Fruit fly (Drosophila melanogaster): Measurements from ENCODE around the gene CG18231.

CG18231 gene

DNA sequence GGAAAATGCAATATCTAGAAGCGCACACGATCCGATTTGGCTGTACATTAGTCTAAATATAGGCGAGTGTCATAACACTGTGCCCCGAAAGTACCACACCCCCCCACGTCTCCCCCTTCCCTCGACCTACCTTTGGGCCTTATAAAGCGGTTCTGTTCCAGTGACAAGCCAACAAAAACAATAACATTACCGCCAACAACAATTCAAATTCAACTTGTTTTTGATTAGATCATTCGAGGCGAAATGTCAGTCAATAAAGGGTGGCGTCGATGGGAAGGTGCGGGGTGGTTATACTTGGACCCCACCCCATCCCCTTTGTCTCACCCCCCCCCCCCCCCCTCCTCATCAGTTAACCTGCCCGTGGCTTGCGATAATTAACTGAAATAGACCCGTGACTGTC lies 25.8 kb downstream of the CG18231 start:
- TF ChIP-seq rn (GFP tag; IDR thresholded peaks at IDR 0.05) (no peak), fd96Ca (GFP tag; IDR thresholded peaks at IDR 0.05) (no peak), EcR (GFP tag; optimal IDR thresholded peaks at IDR 0.05) (no peak), CG32121 (GFP tag; IDR thresholded peaks at IDR 0.05) (no peak), CG15710 (tag; optimal IDR thresholded peaks at IDR 0.05) (no peak), CG14655 (GFP tag; optimal IDR thresholded peaks at IDR 0.05) (no peak), CG4496 (GFP tag; IDR thresholded peaks at IDR 0.05) (no peak), Pif1A (GFP tag; optimal IDR thresholded peaks at IDR 0.05) (no peak), CG10348 (GFP tag; IDR thresholded peaks at IDR 0.05) (no peak), Pif1B (GFP tag; optimal IDR thresholded peaks at IDR 0.05) (no peak), CG34367 (tag; optimal IDR thresholded peaks at IDR 0.05) (no peak), CG9948 (tag; optimal IDR thresholded peaks at IDR 0.05) (no peak), CG8159 (tag; optimal IDR thresholded peaks at IDR 0.05) (no peak), CG12605 (GFP tag; IDR thresholded peaks at IDR 0.05) (no peak), CG17806 (tag; optimal IDR thresholded peaks at IDR 0.05) (no peak), Snoo (tag; optimal IDR thresholded peaks at IDR 0.05) (no peak), CG13204 (GFP tag; optimal IDR thresholded peaks at IDR 0.05) (no peak), Ets98B (GFP tag; IDR thresholded peaks at IDR 0.05) (no peak), gl (tag; optimal IDR thresholded peaks at IDR 0.05) (no peak)

DNA sequence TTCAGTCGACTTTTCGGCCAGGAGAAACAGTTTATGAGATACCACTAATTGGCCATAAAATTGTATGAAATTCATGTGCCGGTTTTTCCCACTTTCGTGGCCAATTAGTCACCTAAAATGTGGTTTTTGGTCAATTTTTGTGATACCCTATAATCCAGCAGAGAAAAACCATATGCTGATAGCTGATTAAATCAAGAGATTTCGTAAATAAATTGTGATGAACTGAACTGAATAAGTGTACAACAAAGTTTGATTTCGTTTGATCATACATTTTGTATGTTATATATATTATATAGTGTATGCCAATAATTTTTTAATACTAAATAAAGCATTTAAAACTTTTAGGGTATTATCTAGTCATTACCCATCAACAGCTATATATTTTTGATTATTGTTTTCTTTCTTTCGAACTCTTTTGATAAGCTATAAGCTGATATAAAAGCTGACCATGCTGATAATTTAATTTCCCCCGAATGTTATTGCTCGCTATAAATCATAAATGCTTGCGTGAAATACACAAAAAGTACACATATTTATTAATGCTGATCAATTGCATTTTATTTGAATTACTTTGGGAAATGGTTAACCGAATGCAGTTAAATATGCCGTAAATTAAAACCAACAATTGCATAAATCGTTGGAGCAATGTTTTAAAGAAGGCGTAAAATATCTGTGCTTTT lies 27.7 kb downstream of the CG18231 start:
- TF ChIP-seq Ets98B (GFP tag; IDR thresholded peaks at IDR 0.05) (no peak), CG14655 (GFP tag; optimal IDR thresholded peaks at IDR 0.05) (no peak), CG17806 (tag; optimal IDR thresholded peaks at IDR 0.05) (no peak), CG4496 (GFP tag; IDR thresholded peaks at IDR 0.05) (no peak), CG32121 (GFP tag; IDR thresholded peaks at IDR 0.05) (no peak), CG34367 (tag; optimal IDR thresholded peaks at IDR 0.05) (no peak), D1 (tag; optimal IDR thresholded peaks at IDR 0.05) (no peak), Pif1A (GFP tag; optimal IDR thresholded peaks at IDR 0.05) (no peak), CG9948 (tag; optimal IDR thresholded peaks at IDR 0.05) (no peak), rn (GFP tag; IDR thresholded peaks at IDR 0.05) (no peak), CG8301 (tag; optimal IDR thresholded peaks at IDR 0.05) (no peak), CG10348 (GFP tag; IDR thresholded peaks at IDR 0.05) (no peak), EcR (GFP tag; optimal IDR thresholded peaks at IDR 0.05) (no peak), gl (tag; optimal IDR thresholded peaks at IDR 0.05) (no peak), Snoo (tag; optimal IDR thresholded peaks at IDR 0.05) (no peak), Pif1B (GFP tag; optimal IDR thresholded peaks at IDR 0.05) (no peak), CG13204 (GFP tag; optimal IDR thresholded peaks at IDR 0.05) (no peak), CG8159 (tag; optimal IDR thresholded peaks at IDR 0.05) (no peak), CG15710 (tag; optimal IDR thresholded peaks at IDR 0.05) (no peak), CG12605 (GFP tag; IDR thresholded peaks at IDR 0.05) (no peak)

DNA sequence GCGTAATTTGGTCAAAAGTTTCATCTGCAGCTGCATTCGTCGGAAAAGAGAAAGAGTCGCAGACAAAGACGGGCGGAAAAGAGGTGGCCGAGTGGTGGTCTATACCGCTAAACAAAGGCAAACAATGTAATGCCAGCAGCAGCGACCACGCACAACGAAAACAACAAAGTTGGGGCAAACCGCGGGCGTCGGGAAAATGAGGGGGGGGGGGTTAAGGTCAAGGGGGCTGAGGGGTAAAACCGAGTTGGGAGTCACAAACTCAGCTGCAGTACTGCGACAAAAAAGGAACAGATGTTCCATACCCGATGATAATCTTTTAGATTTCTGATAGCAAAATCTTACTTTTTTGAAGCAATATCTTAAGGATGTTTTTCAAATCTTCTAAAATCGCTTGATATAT lies 29.5 kb downstream of the CG18231 start:
- TF ChIP-seq rn (GFP tag; IDR thresholded peaks at IDR 0.05) (no peak), Snoo (tag; optimal IDR thresholded peaks at IDR 0.05) (no peak), D1 (tag; optimal IDR thresholded peaks at IDR 0.05) (no peak), CG8301 (tag; optimal IDR thresholded peaks at IDR 0.05) (no peak), CG4496 (GFP tag; IDR thresholded peaks at IDR 0.05) (no peak), CG9948 (tag; optimal IDR thresholded peaks at IDR 0.05) (no peak), CG8159 (tag; optimal IDR thresholded peaks at IDR 0.05) (no peak), Pif1A (GFP tag; optimal IDR thresholded peaks at IDR 0.05) (no peak), Pif1B (GFP tag; optimal IDR thresholded peaks at IDR 0.05) (no peak), gl (tag; optimal IDR thresholded peaks at IDR 0.05) (no peak), CG13204 (GFP tag; optimal IDR thresholded peaks at IDR 0.05) (no peak), EcR (GFP tag; optimal IDR thresholded peaks at IDR 0.05) (no peak), CG32121 (GFP tag; IDR thresholded peaks at IDR 0.05) (no peak)

DNA sequence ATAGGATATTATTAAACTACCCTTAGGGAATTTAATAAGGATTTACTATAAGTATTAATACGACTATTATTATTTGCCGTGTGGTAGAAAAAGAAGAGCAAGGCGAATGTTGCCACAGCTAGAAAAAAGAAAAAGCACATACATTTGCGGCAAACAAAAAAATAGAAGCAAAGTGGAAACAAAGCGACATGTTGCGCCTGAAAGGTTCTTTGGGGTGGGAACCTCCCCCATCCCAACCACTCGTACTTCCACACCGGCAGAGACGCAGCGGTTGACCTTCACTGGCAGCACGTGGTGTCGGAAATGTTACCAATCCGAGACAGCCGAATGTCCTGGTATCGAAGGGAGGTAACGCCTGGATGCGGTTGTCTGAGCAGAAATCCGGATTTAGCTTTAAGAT lies 30.1 kb downstream of the CG18231 start:
- no peak for TF ChIP-seq Pif1A (GFP tag; optimal IDR thresholded peaks at IDR 0.05)
- TF ChIP-seq CG15710 (tag; optimal IDR thresholded peaks at IDR 0.05), result no peak
- TF ChIP-seq CG17806 (tag; optimal IDR thresholded peaks at IDR 0.05), result no peak
- no peak for TF ChIP-seq CG8301 (tag; optimal IDR thresholded peaks at IDR 0.05)
- no peak for TF ChIP-seq rn (GFP tag; IDR thresholded peaks at IDR 0.05)
- TF ChIP-seq CG14655 (GFP tag; optimal IDR thresholded peaks at IDR 0.05), result no peak
- TF ChIP-seq Pif1B (GFP tag; optimal IDR thresholded peaks at IDR 0.05), result no peak
- no peak for TF ChIP-seq Ets98B (GFP tag; IDR thresholded peaks at IDR 0.05)
- no peak for TF ChIP-seq CG9948 (tag; optimal IDR thresholded peaks at IDR 0.05)
- no peak for TF ChIP-seq fd96Ca (GFP tag; IDR thresholded peaks at IDR 0.05)
- no peak for TF ChIP-seq EcR (GFP tag; optimal IDR thresholded peaks at IDR 0.05)
- no peak for TF ChIP-seq D1 (tag; optimal IDR thresholded peaks at IDR 0.05)
- no peak for TF ChIP-seq Snoo (tag; optimal IDR thresholded peaks at IDR 0.05)
- TF ChIP-seq CG10348 (GFP tag; IDR thresholded peaks at IDR 0.05), result no peak
- no peak for TF ChIP-seq CG34367 (tag; optimal IDR thresholded peaks at IDR 0.05)
- TF ChIP-seq CG13204 (GFP tag; optimal IDR thresholded peaks at IDR 0.05), result no peak
- no peak for TF ChIP-seq CG12605 (GFP tag; IDR thresholded peaks at IDR 0.05)

DNA sequence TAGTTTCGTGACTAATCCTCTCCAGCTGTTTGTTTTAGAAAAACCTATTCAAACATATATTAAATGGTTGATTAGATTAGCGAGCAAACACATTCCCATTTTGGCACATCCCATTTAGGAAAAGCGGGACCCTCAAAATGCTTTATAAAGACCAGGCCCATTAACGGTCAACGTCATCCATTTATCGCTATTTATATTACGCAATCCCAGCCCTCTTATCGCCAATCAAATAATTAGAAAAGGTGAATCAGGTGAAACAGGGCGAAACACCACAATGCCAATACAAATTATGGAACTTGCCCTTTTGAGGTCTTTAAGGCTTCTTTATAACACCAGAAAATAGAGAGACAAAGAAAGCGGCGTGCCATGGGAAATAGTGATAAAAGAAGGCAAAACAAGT lies 30.8 kb downstream of the CG18231 start:
- TF ChIP-seq CG32121 (GFP tag; IDR thresholded peaks at IDR 0.05) (no peak), CG13204 (GFP tag; optimal IDR thresholded peaks at IDR 0.05) (no peak), CG15710 (tag; optimal IDR thresholded peaks at IDR 0.05) (no peak), fd96Ca (GFP tag; IDR thresholded peaks at IDR 0.05) (no peak), Ets98B (GFP tag; IDR thresholded peaks at IDR 0.05) (no peak), gl (tag; optimal IDR thresholded peaks at IDR 0.05) (no peak)

DNA sequence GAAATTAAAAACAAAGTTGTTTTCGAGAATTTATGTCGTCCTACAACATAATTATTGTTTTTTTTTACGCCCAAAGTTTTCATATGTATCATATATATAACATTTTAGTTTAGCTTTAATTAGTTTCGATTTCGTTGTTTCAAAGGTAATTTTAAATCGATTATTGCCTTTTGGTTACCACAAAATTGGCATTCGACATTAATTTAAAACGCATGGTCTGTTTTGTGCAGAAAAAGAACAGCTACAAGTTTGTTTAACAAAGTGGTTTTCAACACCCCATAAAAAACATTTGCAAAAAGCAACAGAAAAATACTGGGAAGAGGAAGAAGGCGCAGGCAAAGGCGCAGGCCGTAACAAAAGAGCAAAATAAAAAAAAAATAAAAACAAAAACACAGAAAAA lies 31.2 kb downstream of the CG18231 start:
- TF ChIP-seq Snoo (tag; optimal IDR thresholded peaks at IDR 0.05), result no peak
- no peak for TF ChIP-seq CG34367 (tag; optimal IDR thresholded peaks at IDR 0.05)
- no peak for TF ChIP-seq CG9948 (tag; optimal IDR thresholded peaks at IDR 0.05)
- TF ChIP-seq Pif1A (GFP tag; optimal IDR thresholded peaks at IDR 0.05), result peak; percentile 13
- no peak for TF ChIP-seq EcR (GFP tag; optimal IDR thresholded peaks at IDR 0.05)
- TF ChIP-seq CG14655 (GFP tag; optimal IDR thresholded peaks at IDR 0.05), result peak; percentile 53
- TF ChIP-seq rn (GFP tag; IDR thresholded peaks at IDR 0.05), result no peak
- no peak for TF ChIP-seq CG12605 (GFP tag; IDR thresholded peaks at IDR 0.05)
- TF ChIP-seq Ets98B (GFP tag; IDR thresholded peaks at IDR 0.05), result no peak
- peak; percentile 45 for TF ChIP-seq CG8301 (tag; optimal IDR thresholded peaks at IDR 0.05)
- TF ChIP-seq fd96Ca (GFP tag; IDR thresholded peaks at IDR 0.05), result no peak
- no peak for TF ChIP-seq CG13204 (GFP tag; optimal IDR thresholded peaks at IDR 0.05)
- peak; percentile 1 for TF ChIP-seq CG8159 (tag; optimal IDR thresholded peaks at IDR 0.05)
- no peak for TF ChIP-seq CG17806 (tag; optimal IDR thresholded peaks at IDR 0.05)
- TF ChIP-seq gl (tag; optimal IDR thresholded peaks at IDR 0.05), result no peak
- TF ChIP-seq CG15710 (tag; optimal IDR thresholded peaks at IDR 0.05), result no peak
- no peak for TF ChIP-seq CG4496 (GFP tag; IDR thresholded peaks at IDR 0.05)
- no peak for TF ChIP-seq CG32121 (GFP tag; IDR thresholded peaks at IDR 0.05)
- no peak for TF ChIP-seq D1 (tag; optimal IDR thresholded peaks at IDR 0.05)
- no peak for TF ChIP-seq CG10348 (GFP tag; IDR thresholded peaks at IDR 0.05)
- TF ChIP-seq Pif1B (GFP tag; optimal IDR thresholded peaks at IDR 0.05), result no peak
